Worm (Caenorhabditis elegans) whole organism, mixed stage, embryonic: Measurements from ENCODE around the gene famk-1.

Source experiments
- bed-3 ChIP-seq: fragments of 200-800 bp; sonication (Bioruptor generic); optimal IDR thresholded peaks from 3 replicates; lab custom pipeline; 2018; ENCODE audit warnings: mild to moderate bottlenecking, missing genetic modification characterization, moderate library complexity, missing compliant biosample characterization
- nhr-237 ChIP-seq: fragments of 150-350 bp; optimal IDR thresholded peaks from 2 replicates; lab custom pipeline; 2014; ENCODE audit warnings: missing biosample characterization, missing genetic modification characterization
- unc-62 ChIP-seq: fragments of 150-350 bp; optimal IDR thresholded peaks from 2 replicates; lab custom pipeline; 2014; ENCODE audit warnings: missing biosample characterization, missing genetic modification reagents, missing genetic modification characterization

DNA sequence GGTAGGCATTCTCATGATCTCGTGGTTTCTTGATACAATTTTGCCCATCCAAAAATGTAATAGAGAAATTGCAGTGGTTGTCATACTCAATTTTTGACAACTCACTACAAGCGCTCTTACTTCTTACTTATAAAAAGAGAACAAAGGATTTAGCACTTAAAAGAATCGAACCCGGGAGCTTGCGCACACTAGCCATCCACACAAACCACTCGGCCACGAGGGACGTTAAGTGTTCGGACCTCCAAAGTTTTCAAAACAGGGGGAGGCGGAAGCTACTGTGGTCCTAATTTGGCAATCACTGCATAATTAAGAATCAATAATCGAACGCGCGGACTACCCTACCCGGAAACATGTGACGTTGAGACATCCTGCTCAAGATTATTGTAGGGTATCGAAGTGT, 29.7 kb upstream of the famk-1 start:
- TF ChIP-seq bed-3 (no peak), unc-62 (no peak), nhr-237 (tag; lab: Kevin White, UChicago) (no peak)
